Fruit fly (Drosophila melanogaster) whole organism, pupa: ENCODE measurements around the gene CG33483.

ENCODE experiments used
- CG10348 ChIP-seq: fragments of 200-800 bp; sonication (Bioruptor generic); IDR thresholded peaks from 2 replicates; pipeline ENCODE4 v1.3.6; 2022; ENCODE audit warnings: missing biosample characterization, missing genetic modification characterization
- CG12605 ChIP-seq: fragments of 200-800 bp; sonication (Bioruptor generic); IDR thresholded peaks from 2 replicates; pipeline ENCODE4 v1.3.6; 2022; ENCODE audit warnings: missing biosample characterization, missing genetic modification characterization
- CG13204 ChIP-seq: fragments of 200-800 bp; sonication (Bioruptor generic); optimal IDR thresholded peaks from 2 replicates; lab custom pipeline; 2018; ENCODE audit warnings: missing biosample characterization, mild to moderate bottlenecking, missing genetic modification characterization, moderate library complexity
- CG15710 ChIP-seq: fragments of 200-800 bp; sonication (Bioruptor generic); optimal IDR thresholded peaks from 2 replicates; lab custom pipeline; 2018; ENCODE audit warnings: missing biosample characterization, mild to moderate bottlenecking, missing genetic modification characterization, moderate library complexity
- CG17806 ChIP-seq: fragments of 200-800 bp; sonication (Bioruptor generic); optimal IDR thresholded peaks from 2 replicates; lab custom pipeline; 2018; ENCODE audit warnings: missing biosample characterization, mild to moderate bottlenecking, missing genetic modification characterization, moderate library complexity
- CG32121 ChIP-seq: fragments of 200-800 bp; sonication (Bioruptor generic); IDR thresholded peaks from 2 replicates; pipeline ENCODE4 v1.3.6; 2022; ENCODE audit warnings: missing biosample characterization, missing genetic modification characterization
- CG34367 ChIP-seq: fragments of 200-800 bp; sonication (Bioruptor generic); optimal IDR thresholded peaks from 2 replicates; lab custom pipeline; 2018; ENCODE audit warnings: missing biosample characterization, mild to moderate bottlenecking, missing genetic modification characterization
- CG4496 ChIP-seq: fragments of 200-800 bp; sonication (Bioruptor generic); IDR thresholded peaks from 3 replicates; pipeline ENCODE4 v1.3.6; 2022; ENCODE audit warnings: missing biosample characterization, missing genetic modification characterization
- CG8159 ChIP-seq: fragments of 200-800 bp; sonication (Bioruptor generic); optimal IDR thresholded peaks from 3 replicates; lab custom pipeline; 2018; ENCODE audit warnings: missing biosample characterization, mild to moderate bottlenecking, missing genetic modification characterization, moderate library complexity
- CG8301 ChIP-seq: fragments of 200-800 bp; sonication (Bioruptor generic); optimal IDR thresholded peaks from 2 replicates; lab custom pipeline; 2018; ENCODE audit warnings: missing biosample characterization, mild to moderate bottlenecking, missing genetic modification characterization
- CG9948 ChIP-seq: fragments of 200-800 bp; sonication (Bioruptor generic); optimal IDR thresholded peaks from 2 replicates; lab custom pipeline; 2018; ENCODE audit warnings: missing biosample characterization, mild to moderate bottlenecking, missing genetic modification characterization, moderate library complexity
- D1 ChIP-seq: fragments of 200-800 bp; sonication (Bioruptor generic); optimal IDR thresholded peaks from 2 replicates; lab custom pipeline; 2018; ENCODE audit warnings: missing biosample characterization, mild to moderate bottlenecking, missing genetic modification characterization, moderate library complexity
- EcR ChIP-seq: fragments of 200-800 bp; sonication (Bioruptor generic); optimal IDR thresholded peaks from 3 replicates; lab custom pipeline; 2019; ENCODE audit warnings: missing biosample characterization, missing genetic modification characterization, mild to moderate bottlenecking, moderate library complexity, missing genetic modification reagents
- Ets98B ChIP-seq: fragments of 200-800 bp; sonication (Bioruptor generic); IDR thresholded peaks from 2 replicates; pipeline ENCODE4 v1.3.6; 2022; ENCODE audit warnings: missing biosample characterization, missing genetic modification characterization
- Pif1A ChIP-seq: fragments of 200-800 bp; sonication (Bioruptor generic); optimal IDR thresholded peaks from 3 replicates; lab custom pipeline; 2016; ENCODE audit warnings: missing biosample characterization, missing genetic modification characterization
- Pif1B ChIP-seq: fragments of 200-800 bp; sonication (Bioruptor generic); optimal IDR thresholded peaks from 3 replicates; lab custom pipeline; 2016; ENCODE audit warnings: missing biosample characterization, missing genetic modification characterization
- Snoo ChIP-seq: fragments of 200-800 bp; sonication (Bioruptor generic); optimal IDR thresholded peaks from 3 replicates; lab custom pipeline; 2017; ENCODE audit warnings: missing biosample characterization, mild to moderate bottlenecking, missing genetic modification characterization, inconsistent platforms
- fd96Ca ChIP-seq: fragments of 200-800 bp; sonication (Bioruptor generic); IDR thresholded peaks from 3 replicates; pipeline ENCODE4 v1.3.6; 2022; ENCODE audit warnings: missing biosample characterization, missing genetic modification characterization
- gl ChIP-seq: fragments of 200-800 bp; sonication (Bioruptor generic); optimal IDR thresholded peaks from 2 replicates; lab custom pipeline; 2018; ENCODE audit warnings: missing biosample characterization, mild to moderate bottlenecking, missing genetic modification characterization
- rn ChIP-seq: fragments of 200-800 bp; sonication (Bioruptor generic); IDR thresholded peaks from 2 replicates; pipeline ENCODE4 v1.3.6; 2022; ENCODE audit warnings: missing biosample characterization, missing genetic modification characterization

The CG33483 gene

dm6 chr3R:30863971-30864370, 38.0 kb downstream of the CG33483 start:
- no peak for TF ChIP-seq fd96Ca (GFP tag; lab: Robert Waterston, UW)
- TF ChIP-seq CG4496 (GFP tag; lab: Robert Waterston, UW) = 0 out of 3 replicates have a peak, but pooled peaks have one; percentile 31
- TF ChIP-seq CG32121 (GFP tag; lab: Robert Waterston, UW) = no peak
- peak; percentile 48 for TF ChIP-seq EcR (GFP tag; lab: Kevin White, UChicago)
- TF ChIP-seq Snoo (tag; lab: Kevin White, UChicago) = peak; percentile 63

DNA sequence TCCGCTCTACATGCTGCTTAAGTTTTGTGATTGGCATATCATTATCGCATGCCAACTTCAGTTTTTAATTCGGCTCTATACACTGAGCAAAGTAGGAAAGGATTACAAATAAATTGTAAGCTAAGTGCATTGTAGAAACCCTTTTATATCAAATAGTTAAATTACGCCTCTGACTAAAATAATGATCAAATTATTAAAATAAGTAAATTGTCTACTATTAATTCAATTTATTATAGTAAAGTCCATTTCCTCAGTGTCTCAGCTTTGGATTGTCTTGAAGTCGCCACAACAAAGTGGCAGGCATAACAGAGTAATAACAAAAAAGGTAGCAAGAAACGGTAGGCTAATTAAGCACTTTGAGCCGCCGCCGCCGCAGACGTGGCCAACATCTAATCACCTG, 39.5 kb downstream of the CG33483 start:
- TF ChIP-seq Pif1B (GFP tag; lab: Kevin White, UChicago) (no peak), CG32121 (GFP tag; lab: Robert Waterston, UW) (peak; percentile 28; the same call in 1 of the 2 replicates)

- TF ChIP-seq Pif1B (GFP tag; lab: Kevin White, UChicago) (no peak), CG10348 (GFP tag; lab: Robert Waterston, UW) (no peak), CG17806 (no peak), gl (tag; lab: Kevin White, UChicago) (no peak), CG9948 (tag; lab: Kevin White, UChicago) (no peak), EcR (GFP tag; lab: Kevin White, UChicago) (no peak), CG8159 (no peak), Ets98B (no peak), CG13204 (GFP tag; lab: Kevin White, UChicago) (no peak), rn (GFP tag; lab: Robert Waterston, UW) (no peak), CG4496 (GFP tag; lab: Robert Waterston, UW) (no peak), Pif1A (no peak), CG8301 (no peak), D1 (tag; lab: Kevin White, UChicago) (no peak), CG34367 (no peak)
Measured at dm6 chr3R:30860561-30860928, 41.4 kb downstream of the CG33483 start.

DNA sequence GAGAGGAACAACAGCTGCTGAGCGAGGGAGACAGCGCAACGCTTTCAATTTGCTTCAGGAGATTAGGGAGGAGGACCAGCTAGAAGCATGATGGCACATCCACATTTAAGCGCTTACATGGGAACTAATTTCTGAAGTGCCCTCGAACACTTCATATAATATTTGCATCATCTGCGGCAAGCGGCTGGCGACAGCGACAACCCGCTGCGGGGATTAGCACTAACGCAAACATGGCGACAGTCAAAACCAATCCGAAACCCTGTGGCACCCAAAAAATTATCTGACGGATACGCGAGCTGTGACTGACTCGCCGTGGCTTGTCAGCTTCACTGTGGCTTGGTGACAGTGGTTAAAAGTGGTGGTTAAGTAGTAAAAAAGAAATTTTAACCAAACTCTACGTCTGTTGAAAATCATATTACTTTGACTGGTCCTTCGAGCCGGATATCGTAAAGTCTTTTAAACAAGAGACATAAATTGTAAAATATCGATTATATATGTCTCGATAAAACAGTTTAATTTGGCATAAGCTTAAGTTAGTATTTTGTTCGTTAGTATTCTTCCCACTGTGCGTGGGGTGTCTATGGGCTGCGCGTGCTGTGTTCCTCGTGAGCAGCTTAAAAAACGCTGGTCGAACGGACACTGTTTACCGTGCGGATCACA, 41.9 kb downstream of the CG33483 start:
- TF ChIP-seq CG8159 (peak; percentile 12), CG34367 (no peak), Pif1A (peak; percentile 2), CG8301 (no peak)

- TF ChIP-seq Pif1A (no peak), CG9948 (tag; lab: Kevin White, UChicago) (no peak), CG34367 (no peak), CG12605 (GFP tag; lab: Robert Waterston, UW) (no peak), CG15710 (tag; lab: Kevin White, UChicago) (no peak), Pif1B (GFP tag; lab: Kevin White, UChicago) (no peak), CG8159 (no peak), Snoo (tag; lab: Kevin White, UChicago) (no peak), Ets98B (no peak), CG8301 (no peak), gl (tag; lab: Kevin White, UChicago) (no peak)
- TF ChIP-seq, all 21 proteins: peak for 0
Measured at dm6 chr3R:30856596-30856995, 45.4 kb downstream of the CG33483 start.

DNA sequence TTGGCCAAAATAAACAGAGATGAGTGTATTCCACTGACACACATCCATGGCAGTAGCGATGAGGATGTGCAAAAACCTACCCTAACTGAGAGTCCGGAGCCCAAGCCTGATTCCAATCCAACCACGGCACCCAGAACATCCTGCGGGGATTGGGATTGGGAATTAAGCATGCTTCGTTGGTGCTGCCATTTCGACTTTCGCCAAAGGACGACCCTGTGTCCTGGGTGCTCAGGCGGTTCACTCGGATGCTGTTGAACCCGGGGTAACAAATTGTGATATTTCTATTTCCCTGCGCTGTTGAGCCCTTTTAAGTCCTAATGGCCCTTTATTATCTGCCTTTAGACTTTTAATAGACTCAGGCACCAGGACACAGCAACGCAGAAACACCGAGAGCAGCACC, 46.8 kb downstream of the CG33483 start:
- TF ChIP-seq Pif1B (GFP tag; lab: Kevin White, UChicago) (no peak), CG10348 (GFP tag; lab: Robert Waterston, UW) (no peak), Ets98B (no peak), CG15710 (tag; lab: Kevin White, UChicago) (no peak), EcR (GFP tag; lab: Kevin White, UChicago) (no peak), Pif1A (no peak), fd96Ca (GFP tag; lab: Robert Waterston, UW) (no peak), Snoo (tag; lab: Kevin White, UChicago) (no peak), D1 (tag; lab: Kevin White, UChicago) (no peak), CG8159 (no peak), CG17806 (no peak), CG4496 (GFP tag; lab: Robert Waterston, UW) (no peak), CG13204 (GFP tag; lab: Kevin White, UChicago) (no peak), CG8301 (no peak), CG32121 (GFP tag; lab: Robert Waterston, UW) (no peak), CG9948 (tag; lab: Kevin White, UChicago) (no peak), CG12605 (GFP tag; lab: Robert Waterston, UW) (no peak), CG34367 (no peak)

dm6 chr3R:30851843-30852365, 50.1 kb downstream of the CG33483 start, which contains the start of gene tll:
Gene tll (plus strand): TSS chr3R:30852315.
- TF ChIP-seq CG8159 (no peak), CG12605 (GFP tag; lab: Robert Waterston, UW) (no peak), EcR (GFP tag; lab: Kevin White, UChicago) (no peak), Pif1A (no peak), CG32121 (GFP tag; lab: Robert Waterston, UW) (no peak), D1 (tag; lab: Kevin White, UChicago) (no peak), Snoo (tag; lab: Kevin White, UChicago) (no peak), CG15710 (tag; lab: Kevin White, UChicago) (no peak), fd96Ca (GFP tag; lab: Robert Waterston, UW) (no peak), Ets98B (no peak), CG4496 (GFP tag; lab: Robert Waterston, UW) (no peak), CG9948 (tag; lab: Kevin White, UChicago) (no peak), CG13204 (GFP tag; lab: Kevin White, UChicago) (no peak), Pif1B (GFP tag; lab: Kevin White, UChicago) (no peak), gl (tag; lab: Kevin White, UChicago) (no peak), rn (GFP tag; lab: Robert Waterston, UW) (no peak), CG8301 (no peak), CG17806 (no peak), CG34367 (no peak)
